Worm (Caenorhabditis elegans) whole organism, L4 larva: ENCODE measurements around the gene T03G6.1.

Experiments used
- F49E8.2 ChIP-seq: sonication (generic microtip); optimal IDR thresholded peaks from 2 replicates; lab custom pipeline; 2016; ENCODE audit warnings: missing compliant biosample characterization, mild to moderate bottlenecking, missing genetic modification characterization, borderline replicate concordance
- aly-2 ChIP-seq: sonication (generic microtip); optimal IDR thresholded peaks from 2 replicates; lab custom pipeline; 2018; ENCODE audit warnings: missing biosample characterization, missing genetic modification characterization
- attf-4 ChIP-seq: sonication (generic microtip); optimal IDR thresholded peaks from 3 replicates; lab custom pipeline; 2017; ENCODE audit warnings: missing biosample characterization, missing genetic modification characterization
- ceh-20 ChIP-seq: fragments of 200-800 bp; sonication (Bioruptor generic); IDR thresholded peaks from 2 replicates; pipeline ENCODE4 v1.3.6; 2022; ENCODE audit warnings: missing genetic modification reagents, missing genetic modification characterization, missing compliant biosample characterization
- ceh-28 ChIP-seq: fragments of 150-350 bp; optimal IDR thresholded peaks from 2 replicates; lab custom pipeline; 2014; ENCODE audit warnings: missing biosample characterization, missing genetic modification reagents, missing genetic modification characterization
- ceh-32 ChIP-seq: sonication (generic microtip); optimal IDR thresholded peaks from 2 replicates; lab custom pipeline; 2016; ENCODE audit warnings: mild to moderate bottlenecking, missing genetic modification characterization, missing compliant biosample characterization; ENCODE audit not compliant: poor library complexity
- ceh-44 ChIP-seq: fragments of 200-800 bp; sonication (Bioruptor generic); IDR thresholded peaks from 2 replicates; pipeline ENCODE4 v1.3.6; 2022; ENCODE audit warnings: missing genetic modification reagents, missing genetic modification characterization, missing compliant biosample characterization
- ces-1 ChIP-seq: fragments of 150-350 bp; sonication (generic microtip); optimal IDR thresholded peaks from 4 replicates; lab custom pipeline; 2014; ENCODE audit warnings: missing biosample characterization, missing genetic modification reagents, missing genetic modification characterization
- cey-2 ChIP-seq: sonication (generic microtip); optimal IDR thresholded peaks from 3 replicates; lab custom pipeline; 2017; ENCODE audit warnings: missing genetic modification characterization, mild to moderate bottlenecking, missing compliant biosample characterization, antibody characterized with exemption, borderline replicate concordance; ENCODE audit not compliant: insufficient read depth
- ctbp-1 ChIP-seq: fragments of 200-800 bp; sonication (Bioruptor generic); IDR thresholded peaks from 2 replicates; pipeline ENCODE4 v1.3.6; 2022; ENCODE audit warnings: missing genetic modification reagents, missing genetic modification characterization, missing compliant biosample characterization
- daf-12 ChIP-seq: fragments of 150-350 bp; optimal IDR thresholded peaks from 2 replicates; lab custom pipeline; 2014; ENCODE audit warnings: missing biosample characterization, missing genetic modification reagents, missing genetic modification characterization
- daf-16 ChIP-seq, 3 experiments: sonication (generic microtip); optimal IDR thresholded peaks; 2 replicates each; lab custom pipeline; 2016 to 2017; ENCODE audit warnings: missing genetic modification characterization in 3 of 3, missing genetic modification reagents in 3 of 3, mild to moderate bottlenecking in 2 of 3, missing compliant biosample characterization in 2 of 3, missing biosample characterization in 1 of 3, moderate library complexity in 1 of 3
- dmd-6 ChIP-seq: fragments of 200-800 bp; sonication (Bioruptor generic); IDR thresholded peaks from 2 replicates; pipeline ENCODE4 v1.3.6; 2022; ENCODE audit warnings: missing genetic modification reagents, missing genetic modification characterization, missing compliant biosample characterization
- dmd-9 ChIP-seq: fragments of 200-800 bp; sonication (Bioruptor generic); IDR thresholded peaks from 2 replicates; pipeline ENCODE4 v1.3.6; 2022; ENCODE audit warnings: missing genetic modification reagents, missing genetic modification characterization, missing compliant biosample characterization
- duxl-1 ChIP-seq: sonication (generic microtip); optimal IDR thresholded peaks from 2 replicates; lab custom pipeline; 2016; ENCODE audit warnings: mild to moderate bottlenecking, missing genetic modification characterization, moderate library complexity, missing compliant biosample characterization; ENCODE audit not compliant: poor library complexity
- dve-1 ChIP-seq: sonication (generic microtip); optimal IDR thresholded peaks from 2 replicates; lab custom pipeline; 2017; ENCODE audit warnings: antibody characterized with exemption, mild to moderate bottlenecking, missing genetic modification characterization, missing compliant biosample characterization; ENCODE audit not compliant: insufficient read depth
- fkh-10 ChIP-seq: fragments of 150-350 bp; optimal IDR thresholded peaks from 2 replicates; lab custom pipeline; 2014; ENCODE audit warnings: missing biosample characterization, missing genetic modification reagents, missing genetic modification characterization
- fos-1 ChIP-seq: fragments of 150-350 bp; optimal IDR thresholded peaks from 2 replicates; lab custom pipeline; 2014; ENCODE audit warnings: missing biosample characterization, missing genetic modification characterization
- gei-8 ChIP-seq: fragments of 200-800 bp; sonication (Bioruptor generic); optimal IDR thresholded peaks from 2 replicates; lab custom pipeline; 2018; ENCODE audit warnings: mild to moderate bottlenecking, missing genetic modification characterization, missing compliant biosample characterization
- hif-1 ChIP-seq, 2 experiments: sonication (generic microtip); optimal IDR thresholded peaks; 2 replicates each; lab custom pipeline; 2016 to 2017; ENCODE audit warnings: missing compliant biosample characterization in 2 of 2, missing genetic modification characterization in 2 of 2, missing genetic modification reagents in 2 of 2, missing genotype in 2 of 2, mild to moderate bottlenecking in 1 of 2
- hlh-11 ChIP-seq: fragments of 200-800 bp; sonication (Bioruptor generic); optimal IDR thresholded peaks from 2 replicates; lab custom pipeline; 2018; ENCODE audit warnings: mild to moderate bottlenecking, missing genetic modification characterization, missing compliant biosample characterization
- hlh-30 ChIP-seq: sonication (generic microtip); optimal IDR thresholded peaks from 2 replicates; lab custom pipeline; 2017; ENCODE audit warnings: antibody characterized with exemption, mild to moderate bottlenecking, missing genetic modification characterization, missing compliant biosample characterization; ENCODE audit not compliant: insufficient read depth
- hmg-1.1 ChIP-seq: fragments of 200-800 bp; sonication (Bioruptor generic); IDR thresholded peaks from 2 replicates; pipeline ENCODE4 v1.3.6; 2022; ENCODE audit warnings: missing genetic modification reagents, missing genetic modification characterization, missing compliant biosample characterization
- lin-13 ChIP-seq: fragments of 150-350 bp; optimal IDR thresholded peaks from 2 replicates; lab custom pipeline; 2014; ENCODE audit warnings: missing biosample characterization, missing genetic modification reagents, missing genetic modification characterization
- madf-5 ChIP-seq, 2 experiments: fragments of 200-800 bp; sonication (Bioruptor generic); IDR thresholded peaks; 2 replicates each; pipeline ENCODE4 v1.3.6; 2022; ENCODE audit warnings: missing compliant biosample characterization in 2 of 2, missing genetic modification characterization in 2 of 2
- mdl-1 ChIP-seq, 2 experiments: fragments of 150-350 bp in 1 of 2; sonication (generic microtip) in 1 of 2; optimal IDR thresholded peaks; 2 replicates each; lab custom pipeline; 2014 to 2017; ENCODE audit warnings: missing biosample characterization in 2 of 2, missing genetic modification characterization in 2 of 2
- mep-1 ChIP-seq: fragments of 150-350 bp; sonication (generic microtip); optimal IDR thresholded peaks from 3 replicates; lab custom pipeline; 2014; ENCODE audit warnings: missing biosample characterization, missing genetic modification characterization
- mes-2 ChIP-seq: sonication (generic microtip); optimal IDR thresholded peaks from 2 replicates; lab custom pipeline; 2016; ENCODE audit warnings: missing genotype, mild to moderate bottlenecking, missing genetic modification characterization, missing compliant biosample characterization; ENCODE audit not compliant: poor library complexity, severe bottlenecking
- mxl-2 ChIP-seq: fragments of 200-800 bp; sonication (Bioruptor generic); conservative IDR thresholded peaks from 2 replicates; pipeline ENCODE4 v1.3.6; 2022; ENCODE audit warnings: missing genetic modification reagents, missing genetic modification characterization, missing compliant biosample characterization
- nhr-10 ChIP-seq: fragments of 150-350 bp; optimal IDR thresholded peaks from 2 replicates; lab custom pipeline; 2014; ENCODE audit warnings: missing biosample characterization, missing genetic modification characterization
- nhr-102 ChIP-seq: sonication (generic microtip); optimal IDR thresholded peaks from 2 replicates; lab custom pipeline; 2016; ENCODE audit warnings: mild to moderate bottlenecking, missing genetic modification characterization, moderate library complexity, missing compliant biosample characterization
- nhr-28 ChIP-seq: fragments of 150-350 bp; optimal IDR thresholded peaks from 2 replicates; lab custom pipeline; 2014; ENCODE audit warnings: missing biosample characterization, missing genetic modification characterization
- nhr-77 ChIP-seq: fragments of 150-350 bp; optimal IDR thresholded peaks from 2 replicates; lab custom pipeline; 2014; ENCODE audit warnings: missing biosample characterization, missing genetic modification characterization
- pha-4 ChIP-seq, 2 experiments: fragments of 150-350 bp in 1 of 2; fragments of 200-800 bp in 1 of 2; sonication (Bioruptor generic) in 1 of 2; IDR thresholded peaks in 1 of 2; optimal IDR thresholded peaks in 1 of 2; 2 replicates each; pipeline versions ENCODE4 v1.3.6 to Lab custom; 2014 to 2022; ENCODE audit warnings: missing genetic modification characterization in 2 of 2, missing genetic modification reagents in 2 of 2, missing biosample characterization in 1 of 2, missing compliant biosample characterization in 1 of 2
- php-3 ChIP-seq: fragments of 200-800 bp; sonication (Bioruptor generic); IDR thresholded peaks from 2 replicates; pipeline ENCODE4 v1.3.6; 2022; ENCODE audit warnings: missing genetic modification reagents, missing genetic modification characterization, missing compliant biosample characterization
- pqm-1 ChIP-seq: sonication (generic microtip); optimal IDR thresholded peaks from 2 replicates; lab custom pipeline; 2017; ENCODE audit warnings: missing biosample characterization, missing genetic modification characterization
- sdz-12 ChIP-seq: fragments of 200-800 bp; sonication (Bioruptor generic); optimal IDR thresholded peaks from 2 replicates; lab custom pipeline; 2018; ENCODE audit warnings: mild to moderate bottlenecking, missing genetic modification characterization, missing compliant biosample characterization
- snpc-4 ChIP-seq: fragments of 150-350 bp; optimal IDR thresholded peaks from 2 replicates; lab custom pipeline; 2014; ENCODE audit warnings: missing biosample characterization, missing genetic modification characterization
- unc-130 ChIP-seq: sonication (generic microtip); optimal IDR thresholded peaks from 2 replicates; lab custom pipeline; 2016; ENCODE audit warnings: missing genetic modification reagents, missing genetic modification characterization, missing compliant biosample characterization
- unc-62 ChIP-seq, 3 experiments: fragments of 150-350 bp in 1 of 3; sonication (generic microtip); optimal IDR thresholded peaks in 2 of 3; peaks in 1 of 3; 1 replicate in 1 of 3; 2 replicates in 2 of 3; lab custom pipeline; 2014 to 2017; ENCODE audit warnings: missing biosample characterization in 3 of 3, missing genetic modification characterization in 3 of 3, missing genetic modification reagents in 3 of 3, missing genotype in 1 of 3
- vab-7 ChIP-seq: fragments of 200-800 bp; sonication (Bioruptor generic); IDR thresholded peaks from 2 replicates; pipeline ENCODE4 v1.3.6; 2022; ENCODE audit warnings: missing genetic modification reagents, missing genetic modification characterization, missing compliant biosample characterization
- zag-1 ChIP-seq: fragments of 150-350 bp; optimal IDR thresholded peaks from 2 replicates; lab custom pipeline; 2014; ENCODE audit warnings: missing biosample characterization, missing genetic modification characterization

T03G6.1 gene

DNA sequence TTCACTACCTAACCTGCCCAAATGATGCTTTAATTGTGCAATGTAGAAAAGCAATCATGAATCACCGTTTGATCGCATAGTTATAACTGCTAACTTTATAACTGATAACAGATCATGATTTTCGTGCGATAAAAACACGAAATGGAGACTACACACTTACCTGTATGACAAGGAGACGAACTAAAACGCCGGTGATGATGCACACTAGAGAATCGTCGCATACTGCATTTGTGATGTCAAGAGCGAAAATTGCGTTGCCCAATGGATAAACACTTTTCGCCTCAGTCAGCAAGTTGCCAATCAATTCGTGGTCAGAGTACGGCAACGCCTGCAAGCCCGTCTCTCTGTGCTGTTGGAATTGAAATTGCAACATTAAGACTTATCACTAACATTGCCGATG, 39.0 kb upstream of the T03G6.1 start (continued):
- TF ChIP-seq nhr-10 (tag; lab: Kevin White, UChicago) (peak; percentile 12), daf-16 (GFP tag; optimal IDR thresholded peaks at IDR 0.05; lab: Kevin White, UChicago) (peak in 1 of 2 experiments; percentile 92), daf-16 (tag; optimal IDR thresholded peaks at IDR 0.05; lab: Kevin White, UChicago) (peak; percentile 97), gei-8 (GFP tag; lab: Kevin White, UChicago) (peak; percentile 75), fos-1 (tag; lab: Kevin White, UChicago) (no peak), zag-1 (no peak), mep-1 (tag; lab: Kevin White, UChicago) (peak; percentile 44), vab-7 (GFP tag; lab: Robert Waterston, UW) (no peak), duxl-1 (tag; lab: Kevin White, UChicago) (no peak)

DNA sequence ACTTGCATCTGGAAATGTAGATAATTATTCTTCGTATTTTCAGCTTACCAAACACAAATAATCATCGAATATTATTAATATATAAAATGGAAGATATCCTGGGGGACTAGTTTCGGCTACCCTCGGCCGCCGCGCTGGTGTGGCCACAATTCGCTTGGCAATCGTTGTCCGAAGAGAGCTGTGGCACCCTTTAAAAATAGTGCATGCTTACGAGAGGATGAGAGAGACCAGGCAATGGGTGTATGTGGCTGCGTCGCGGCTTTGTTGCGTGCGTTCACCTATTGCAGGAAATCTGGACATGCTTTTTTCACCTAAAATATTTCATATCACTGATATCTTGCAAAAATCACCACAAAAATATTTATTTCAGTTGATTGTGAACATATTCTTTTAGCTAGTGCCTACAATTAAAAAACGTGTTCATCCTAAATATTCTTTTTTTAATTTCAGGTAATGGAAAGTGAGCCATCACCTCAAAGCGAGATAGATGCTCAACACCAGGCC, 35.3 kb upstream of the T03G6.1 start, which contains the start of the genes ccd-5 and F52H2.1:
Gene ccd-5, minus strand, starts transcription at position 8 of the 504 bp plus-strand sequence.
Gene F52H2.1, plus strand, starts transcription at position 454 of the 504 bp plus-strand sequence.
- TF ChIP-seq unc-62 (GFP tag; optimal IDR thresholded peaks at IDR 0.05 in 1 of 2; lab: Kevin White, UChicago) (peak in 1 of 2 experiments; percentile 59), unc-62 (tag; optimal IDR thresholded peaks at IDR 0.05; lab: Kevin White, UChicago) (no peak), mes-2 (tag; lab: Kevin White, UChicago) (peak; percentile 75), hif-1 (tag; optimal IDR thresholded peaks at IDR 0.05; lab: Kevin White, UChicago) (peak in 1 of 2 experiments; percentile 4), hmg-1.1 (GFP tag; lab: Robert Waterston, UW) (peak; percentile 42; the same call in 1 of the 2 replicates), dmd-9 (GFP tag; lab: Robert Waterston, UW) (no peak)

- no peak for TF ChIP-seq daf-12 (tag; lab: Kevin White, UChicago)
- TF ChIP-seq snpc-4, result no peak
- no peak for TF ChIP-seq sdz-12 (GFP tag; lab: Kevin White, UChicago)
- no peak for TF ChIP-seq ceh-32 (tag; lab: Kevin White, UChicago)
- TF ChIP-seq fkh-10, result no peak
- no peak for TF ChIP-seq ceh-44
- TF ChIP-seq pha-4 (GFP tag; IDR thresholded peaks at IDR 0.05; lab: Robert Waterston, UW), result no peak
- TF ChIP-seq pha-4 (tag; optimal IDR thresholded peaks at IDR 0.05; lab: Kevin White, UChicago), result no peak
- no peak for TF ChIP-seq ctbp-1 (GFP tag; lab: Robert Waterston, UW)
- TF ChIP-seq attf-4 (tag; lab: Kevin White, UChicago), result no peak
- TF ChIP-seq cey-2 (tag; lab: Kevin White, UChicago), result no peak
- no peak for TF ChIP-seq aly-2
- TF ChIP-seq lin-13 (GFP tag; lab: Kevin White, UChicago), result no peak
- TF ChIP-seq fos-1 (tag; lab: Kevin White, UChicago), result no peak
- no peak for TF ChIP-seq madf-5 (GFP tag; IDR thresholded peaks at IDR 0.05; lab: Robert Waterston, UW)
- TF ChIP-seq ces-1 (GFP tag; lab: Kevin White, UChicago), result no peak
These were observed 30.6 kb upstream of the T03G6.1 start, which contains the start of gene ttr-42 for ce11 chrX:2577442-2577841. TSS of gene ttr-42 (plus strand) at chrX:2577742.

DNA sequence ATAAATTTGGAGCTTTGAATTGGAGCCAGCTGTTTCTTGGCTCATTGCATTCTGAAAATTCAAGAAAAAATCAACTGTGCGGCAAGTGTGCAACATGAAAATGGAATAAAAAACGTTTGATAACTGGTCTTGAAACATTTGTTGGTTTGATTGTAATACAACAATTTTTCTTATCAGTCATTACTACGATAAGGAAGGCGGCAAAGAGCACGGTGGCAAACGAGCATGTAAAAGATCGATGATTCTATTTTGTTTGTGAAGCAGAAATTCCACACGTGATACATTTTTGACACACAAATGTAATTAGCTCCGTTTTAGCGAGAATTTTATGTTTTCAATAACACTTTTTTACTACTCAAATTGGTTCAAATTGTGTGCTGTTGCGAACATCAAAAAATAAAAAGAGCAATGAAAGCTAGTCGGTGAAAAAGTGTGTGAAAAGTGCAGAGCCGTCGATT, 27.5 kb upstream of the T03G6.1 start, which contains the start of gene H01M10.1:
Gene H01M10.1, minus strand, starts transcription at position 51 of the 458 bp plus-strand sequence.
- peak; percentile 73 for TF ChIP-seq nhr-77
- no peak for TF ChIP-seq ceh-28 (tag; lab: Kevin White, UChicago)
- TF ChIP-seq mxl-2, result no peak
- TF ChIP-seq nhr-102, result peak; percentile 34
- peak; percentile 83 for TF ChIP-seq php-3 (GFP tag; lab: Robert Waterston, UW)
- TF ChIP-seq dmd-9 (GFP tag; lab: Robert Waterston, UW), result no peak
- TF ChIP-seq ceh-20 (GFP tag; lab: Robert Waterston, UW), result no peak
- peak in 1 of 2 experiments; percentile 4 for TF ChIP-seq mdl-1 (tag; optimal IDR thresholded peaks at IDR 0.05; lab: Kevin White, UChicago)
- peak; percentile 61 for TF ChIP-seq dmd-6
- no peak for TF ChIP-seq daf-16 (GFP tag; optimal IDR thresholded peaks at IDR 0.05; lab: Kevin White, UChicago)
- peak; percentile 96 for TF ChIP-seq daf-16 (tag; optimal IDR thresholded peaks at IDR 0.05; lab: Kevin White, UChicago)
- TF ChIP-seq hlh-11 (tag; lab: Kevin White, UChicago), result peak; percentile 78
- peak; percentile 82 for TF ChIP-seq nhr-28
- no peak for TF ChIP-seq unc-130
- TF ChIP-seq F49E8.2, result no peak
- TF ChIP-seq mes-2 (tag; lab: Kevin White, UChicago), result peak; percentile 40
- peak; percentile 75 for TF ChIP-seq pqm-1 (tag; lab: Kevin White, UChicago)
- peak; percentile 52 for TF ChIP-seq hlh-30 (tag; lab: Kevin White, UChicago)
- TF ChIP-seq dve-1, result peak; percentile 77
